Fruit fly (Drosophila melanogaster) whole organism, larva: ENCODE data around the gene Atg6.

Source experiments
- noc ChIP-seq: fragments of 200-800 bp; sonication (Bioruptor generic); optimal IDR thresholded peaks from 3 replicates; lab custom pipeline; 2019; ENCODE audit warnings: missing biosample characterization, mild to moderate bottlenecking, missing genetic modification characterization, moderate library complexity

Atg6 gene

dm6 chr3R:24024688-24025087 lies 25.9 kb downstream of the Atg6 start:
- no peak for TF ChIP-seq noc (tag; lab: Kevin White, UChicago)

dm6 chr3R:24024123-24024522 lies 26.5 kb downstream of the Atg6 start:
- TF ChIP-seq noc (tag; lab: Kevin White, UChicago), result no peak

dm6 chr3R:24021895-24022294 lies 28.7 kb downstream of the Atg6 start:
- TF ChIP-seq noc (tag; lab: Kevin White, UChicago), result no peak

DNA sequence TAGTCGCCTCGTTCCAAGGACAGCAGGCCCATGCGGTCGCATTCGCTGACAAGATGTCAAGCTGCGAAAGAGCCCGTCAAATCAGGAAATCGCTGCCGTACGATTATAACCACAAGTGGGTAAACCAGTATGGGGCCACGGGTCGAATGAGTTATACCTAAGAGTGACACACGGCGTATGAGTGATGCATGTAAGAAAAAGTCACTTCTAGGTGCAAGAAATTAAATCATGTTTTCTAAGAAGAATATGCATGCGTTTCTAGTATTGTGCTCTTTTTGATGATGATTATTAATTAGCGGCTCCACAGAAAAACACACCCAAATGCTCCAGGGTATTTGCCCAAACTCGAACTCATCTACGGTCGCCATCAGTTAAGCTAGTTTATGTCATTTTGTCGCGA lies 32.9 kb downstream of the Atg6 start:
- no peak for TF ChIP-seq noc (tag; lab: Kevin White, UChicago)

DNA sequence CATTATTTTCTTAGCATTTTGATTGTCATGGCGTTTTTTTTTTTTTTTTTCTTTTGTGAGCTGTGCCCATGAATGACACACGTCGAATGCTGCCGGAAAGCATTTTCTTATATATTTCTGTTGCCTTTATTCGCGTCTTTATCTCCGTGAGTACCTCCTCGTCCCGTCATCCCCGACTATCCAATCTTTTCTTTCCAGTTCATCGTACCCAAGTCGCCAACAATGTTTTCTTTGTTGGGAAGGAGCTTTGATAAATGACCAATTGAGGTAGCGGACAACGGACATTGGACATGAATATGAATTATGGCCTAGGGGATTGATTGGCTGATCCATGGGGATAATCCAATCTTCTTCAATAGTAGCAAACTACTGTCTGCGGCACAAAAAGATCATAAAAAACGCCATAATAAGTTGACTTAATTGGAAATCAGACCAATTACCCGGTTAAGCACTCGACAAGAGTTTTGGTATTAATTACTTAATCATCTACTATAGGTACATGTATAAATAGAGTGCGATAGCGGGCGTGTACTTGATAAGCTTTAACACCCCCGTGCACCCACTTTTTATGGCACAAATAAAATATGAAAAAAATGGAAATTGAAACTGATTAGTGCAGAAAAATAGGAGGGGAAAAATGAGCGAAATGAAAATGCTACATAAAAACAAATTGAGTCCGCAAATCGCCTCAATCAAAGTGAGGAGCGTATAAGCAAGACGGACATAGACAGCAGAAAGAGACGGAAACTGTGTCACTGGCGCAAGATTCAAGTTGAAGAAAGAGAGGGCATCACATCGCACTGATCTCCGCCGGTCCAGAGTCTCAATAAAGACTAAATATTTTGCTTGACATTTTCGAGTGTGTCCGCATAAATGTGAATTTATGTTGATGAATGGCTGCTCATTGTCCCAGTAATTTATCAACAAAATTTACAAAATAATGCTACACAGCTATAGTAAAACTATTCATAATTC lies 34.4 kb downstream of the Atg6 start:
- TF ChIP-seq noc (tag; lab: Kevin White, UChicago), result peak; percentile 33

DNA sequence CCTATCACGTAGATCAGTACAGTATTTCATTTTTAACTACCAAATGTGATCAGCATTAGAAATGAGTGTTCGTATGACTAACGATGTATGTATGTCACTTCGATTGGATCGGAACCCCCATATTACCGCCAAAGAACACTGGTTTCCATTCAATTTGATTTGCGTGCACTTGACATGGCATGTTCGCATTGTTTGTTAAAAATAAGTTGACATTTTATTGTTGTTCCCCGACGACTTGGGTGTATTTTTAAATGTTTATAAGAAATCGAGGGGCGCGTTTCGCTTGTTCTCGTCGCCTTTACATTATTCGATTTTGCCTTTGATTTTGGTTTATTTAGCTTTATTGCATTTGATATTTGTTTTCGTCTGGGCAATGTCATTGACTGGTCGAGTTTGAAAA lies 35.1 kb downstream of the Atg6 start:
- no peak for TF ChIP-seq noc (tag; lab: Kevin White, UChicago)

dm6 chr3R:24014600-24014999 lies 36.0 kb downstream of the Atg6 start:
- TF ChIP-seq noc (tag; lab: Kevin White, UChicago), result no peak

DNA sequence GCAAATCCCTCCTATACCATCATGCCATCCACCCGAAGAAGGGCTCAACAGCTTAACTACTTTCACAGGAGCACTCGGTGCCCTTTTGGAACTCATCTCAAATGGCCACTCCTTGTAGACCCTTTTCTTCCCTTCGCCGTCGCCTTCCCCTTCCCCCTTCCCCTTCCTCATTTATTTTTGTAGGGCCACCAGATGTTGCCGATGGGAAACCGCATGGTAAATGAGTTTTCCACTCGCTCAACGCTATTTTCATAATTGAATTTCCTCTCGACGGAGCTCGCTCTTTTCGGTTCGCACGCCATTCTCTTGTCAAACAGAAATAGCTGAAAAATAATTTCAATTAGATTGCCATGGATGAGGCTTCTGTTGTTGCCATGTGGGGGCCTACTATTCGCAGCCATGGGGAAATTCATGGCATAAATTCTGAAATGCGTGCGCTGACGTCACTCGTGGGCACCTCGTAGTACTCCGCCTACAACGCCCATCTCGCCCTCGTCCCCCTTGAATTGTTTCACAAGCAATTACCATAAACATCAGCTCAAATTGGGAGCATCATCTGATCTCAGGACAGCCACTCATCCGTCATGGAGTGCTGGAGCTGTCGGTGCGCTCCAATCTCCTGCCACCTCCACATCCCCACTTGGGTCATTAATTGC lies 38.4 kb downstream of the Atg6 start:
- TF ChIP-seq noc (tag; lab: Kevin White, UChicago), result no peak

DNA sequence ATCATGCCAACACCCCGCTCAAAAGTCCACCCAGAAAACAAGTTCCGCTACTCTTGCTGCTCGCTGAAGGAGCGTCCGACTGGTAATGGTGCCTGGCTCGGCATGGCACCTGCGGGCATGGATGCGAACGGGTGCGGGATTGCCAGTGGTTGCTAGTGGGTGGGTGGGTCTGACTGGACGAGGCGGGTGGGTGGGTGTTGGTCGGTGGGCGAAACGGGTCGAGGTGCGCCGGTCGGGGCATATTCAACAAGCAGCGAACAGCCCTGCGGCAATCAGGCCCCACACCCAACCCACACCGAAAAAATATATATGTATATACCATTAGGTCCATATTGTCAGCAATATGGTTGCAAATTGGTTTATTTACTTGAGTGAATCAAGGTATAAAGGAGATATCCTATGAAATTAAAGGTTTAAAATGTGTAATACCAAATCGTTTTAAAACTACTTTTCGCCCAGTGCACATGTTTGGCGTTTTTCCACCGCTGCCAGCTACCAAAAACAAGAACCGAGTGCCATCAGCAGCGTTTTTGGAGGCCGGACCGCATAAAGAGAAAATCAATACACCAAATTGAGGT lies 39.9 kb downstream of the Atg6 start:
- no peak for TF ChIP-seq noc (tag; lab: Kevin White, UChicago)

dm6 chr3R:24008887-24009286 lies 41.7 kb downstream of the Atg6 start:
- TF ChIP-seq noc (tag; lab: Kevin White, UChicago), result no peak

dm6 chr3R:24007775-24008506 lies 42.6 kb downstream of the Atg6 start:
- TF ChIP-seq noc (tag; lab: Kevin White, UChicago), result peak; percentile 33

DNA sequence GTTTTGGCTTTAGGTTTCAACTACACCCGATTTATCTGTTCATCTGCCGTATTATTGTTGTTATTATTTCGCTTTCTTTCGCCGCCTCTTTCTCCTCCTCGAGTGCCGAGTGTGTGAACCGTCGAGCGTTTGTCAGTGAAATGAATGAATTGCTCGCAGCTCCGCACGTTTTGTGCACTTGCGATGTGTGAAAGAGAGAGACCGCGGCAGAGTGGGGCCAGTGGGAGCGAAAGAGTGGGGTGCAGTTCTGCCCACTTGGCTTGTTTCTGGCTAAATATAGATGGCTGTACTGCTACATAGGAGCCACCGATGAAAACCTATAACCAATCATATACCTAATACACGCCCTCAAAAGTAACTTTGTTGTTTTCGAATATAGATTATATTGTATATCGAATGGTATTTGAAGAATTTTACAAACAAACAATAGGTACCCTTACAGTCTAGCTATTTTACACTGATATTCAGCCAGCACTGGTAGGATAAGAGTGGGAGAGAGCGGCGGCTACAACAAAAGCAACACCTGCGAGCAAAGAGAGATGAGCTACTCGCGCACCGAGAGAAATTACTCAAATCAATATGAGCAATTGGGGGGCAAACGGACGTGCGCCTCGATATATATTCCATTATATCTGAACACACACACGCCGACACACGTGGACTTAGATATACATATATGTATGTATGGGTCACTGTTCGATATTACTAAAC lies 44.0 kb downstream of the Atg6 start:
- TF ChIP-seq noc (tag; lab: Kevin White, UChicago), result peak; percentile 42

DNA sequence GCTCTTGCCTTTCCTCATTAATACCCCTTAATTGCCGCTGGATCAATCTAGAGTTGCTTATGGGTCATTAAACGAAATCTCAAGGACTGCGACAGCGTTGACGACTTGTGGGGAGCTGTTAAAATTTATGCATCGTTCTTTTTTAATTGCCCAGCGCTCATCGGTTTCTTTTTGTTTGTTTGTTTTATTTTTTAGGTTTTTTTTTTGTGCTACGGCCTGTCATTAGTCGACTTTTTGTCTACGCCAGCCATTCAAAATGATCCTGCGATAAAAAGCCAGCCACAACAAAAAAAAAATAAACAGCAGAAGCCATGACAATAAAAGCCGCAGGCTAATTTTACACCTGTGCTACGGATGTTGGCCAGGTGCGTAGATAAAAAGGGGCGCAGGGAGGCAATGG lies 46.6 kb downstream of the Atg6 start:
- no peak for TF ChIP-seq noc (tag; lab: Kevin White, UChicago)

- no peak for TF ChIP-seq noc (tag; lab: Kevin White, UChicago)
Observed at dm6 chr3R:24001150-24001549, 49.4 kb downstream of the Atg6 start.
